Fruit fly (Drosophila melanogaster) whole organism, embryonic: Measurements from ENCODE around the gene CG45011.

Experiments
- B-H1 ChIP-seq: fragments of 200-800 bp; sonication (Bioruptor generic); IDR thresholded peaks from 3 replicates; pipeline ENCODE4 v1.3.6; 2022; ENCODE audit warnings: missing biosample characterization, missing genetic modification characterization
- B-H2 ChIP-seq: fragments of 200-800 bp; sonication (Bioruptor generic); optimal IDR thresholded peaks from 2 replicates; lab custom pipeline; 2018; ENCODE audit warnings: missing biosample characterization, mild to moderate bottlenecking, missing genetic modification characterization
- CG1233 ChIP-seq: fragments of 200-800 bp; sonication (Bioruptor generic); optimal IDR thresholded peaks from 4 replicates; lab custom pipeline; 2018; ENCODE audit warnings: missing biosample characterization, mild to moderate bottlenecking, missing genetic modification characterization
- CG13424 ChIP-seq: fragments of 200-800 bp; sonication (Bioruptor generic); optimal IDR thresholded peaks from 2 replicates; lab custom pipeline; 2019; ENCODE audit warnings: missing biosample characterization, mild to moderate bottlenecking, missing genetic modification characterization, moderate library complexity
- CG15073 ChIP-seq: fragments of 200-800 bp; sonication (Bioruptor generic); optimal IDR thresholded peaks from 2 replicates; lab custom pipeline; 2016; ENCODE audit warnings: missing biosample characterization, missing genetic modification characterization
- CG17385 ChIP-seq: fragments of 200-800 bp; sonication (Bioruptor generic); optimal IDR thresholded peaks from 3 replicates; lab custom pipeline; 2018; ENCODE audit warnings: missing biosample characterization, mild to moderate bottlenecking, missing genetic modification characterization
- CG3065 ChIP-seq: fragments of 200-800 bp; sonication (Bioruptor generic); optimal IDR thresholded peaks from 2 replicates; lab custom pipeline; 2016; ENCODE audit warnings: missing biosample characterization, missing genetic modification characterization
- CG31441 ChIP-seq: fragments of 200-800 bp; sonication (Bioruptor generic); IDR thresholded peaks from 2 replicates; pipeline ENCODE4 v1.3.6; 2022; ENCODE audit warnings: missing biosample characterization, missing genetic modification characterization
- CG3281 ChIP-seq: fragments of 200-800 bp; sonication (Bioruptor generic); optimal IDR thresholded peaks from 3 replicates; lab custom pipeline; 2017; ENCODE audit warnings: missing biosample characterization, mild to moderate bottlenecking, missing genetic modification characterization
- CG33557 ChIP-seq: fragments of 200-800 bp; sonication (Bioruptor generic); optimal IDR thresholded peaks from 2 replicates; lab custom pipeline; 2019; ENCODE audit warnings: missing biosample characterization, mild to moderate bottlenecking, missing genetic modification characterization, moderate library complexity
- CG34224 ChIP-seq: fragments of 200-800 bp; sonication (Bioruptor generic); IDR thresholded peaks from 3 replicates; pipeline ENCODE4 v1.3.6; 2022; ENCODE audit warnings: missing biosample characterization, missing genetic modification characterization; ENCODE audit not compliant: partially characterized antibody
- CG34422 ChIP-seq: fragments of 200-800 bp; sonication (Bioruptor generic); IDR thresholded peaks from 3 replicates; pipeline ENCODE4 v1.3.6; 2022; ENCODE audit warnings: missing biosample characterization, missing genetic modification characterization
- CG42726 ChIP-seq: fragments of 200-800 bp; sonication (Bioruptor generic); IDR thresholded peaks from 2 replicates; pipeline ENCODE4 v1.3.6; 2022; ENCODE audit warnings: missing biosample characterization, missing genetic modification characterization; ENCODE audit not compliant: partially characterized antibody
- CG4707 ChIP-seq: fragments of 200-800 bp; sonication (Bioruptor generic); optimal IDR thresholded peaks from 2 replicates; lab custom pipeline; 2018; ENCODE audit warnings: missing biosample characterization, mild to moderate bottlenecking, missing genetic modification characterization, moderate library complexity
- CG5245 ChIP-seq: fragments of 200-800 bp; sonication (Bioruptor generic); optimal IDR thresholded peaks from 3 replicates; lab custom pipeline; 2016; ENCODE audit warnings: missing biosample characterization, missing genetic modification characterization
- CG7745 ChIP-seq: fragments of 200-800 bp; sonication (Bioruptor generic); optimal IDR thresholded peaks from 2 replicates; lab custom pipeline; 2018; ENCODE audit warnings: missing biosample characterization, mild to moderate bottlenecking, missing genetic modification characterization, moderate library complexity
- CG8478 ChIP-seq: fragments of >200 bp; optimal IDR thresholded peaks from 2 replicates; lab custom pipeline; 2018
- Dp ChIP-seq: fragments of 200-800 bp; sonication (Bioruptor generic); optimal IDR thresholded peaks from 2 replicates; lab custom pipeline; 2018; ENCODE audit warnings: missing biosample characterization, mild to moderate bottlenecking, missing genetic modification characterization, moderate library complexity
- Fer2 ChIP-seq: fragments of 200-800 bp; sonication (Bioruptor generic); optimal IDR thresholded peaks from 2 replicates; lab custom pipeline; 2018; ENCODE audit warnings: missing biosample characterization, mild to moderate bottlenecking, missing genetic modification characterization, moderate library complexity
- GATAe ChIP-seq: fragments of 200-800 bp; sonication (Bioruptor generic); conservative IDR thresholded peaks from 2 replicates; pipeline ENCODE4 v1.3.6; 2022; ENCODE audit warnings: missing biosample characterization, missing genetic modification characterization
- HLH3B ChIP-seq: fragments of 200-800 bp; sonication (Bioruptor generic); IDR thresholded peaks from 2 replicates; pipeline ENCODE4 v1.3.6; 2022; ENCODE audit warnings: missing biosample characterization, missing genetic modification characterization
- Hey ChIP-seq: fragments of 200-800 bp; sonication (Bioruptor generic); optimal IDR thresholded peaks from 3 replicates; lab custom pipeline; 2018; ENCODE audit warnings: missing biosample characterization, mild to moderate bottlenecking, missing genetic modification characterization
- Jarid2 ChIP-seq: fragments of 200-800 bp; sonication (Bioruptor generic); optimal IDR thresholded peaks from 3 replicates; lab custom pipeline; 2017; ENCODE audit warnings: mild to moderate bottlenecking, missing biosample characterization, missing genetic modification reagents, missing genetic modification characterization
- MBD-R2 ChIP-seq: fragments of 200-800 bp; sonication (Bioruptor generic); IDR thresholded peaks from 2 replicates; pipeline ENCODE4 v1.3.6; 2022; ENCODE audit warnings: missing biosample characterization, missing genetic modification characterization
- Med ChIP-seq: fragments of 200-800 bp; sonication (Bioruptor generic); peaks from one replicate; lab custom pipeline; 2016; ENCODE audit warnings: missing biosample characterization, missing genetic modification characterization, mild to moderate bottlenecking, inconsistent platforms, moderate library complexity
- NC2α ChIP-seq: fragments of 200-800 bp; sonication (Bioruptor generic); optimal IDR thresholded peaks from 2 replicates; lab custom pipeline; 2016; ENCODE audit warnings: missing biosample characterization, missing genetic modification characterization
- NFAT ChIP-seq: fragments of 200-800 bp; sonication (Bioruptor generic); IDR thresholded peaks from 2 replicates; pipeline ENCODE4 v1.3.6; 2022; ENCODE audit warnings: missing biosample characterization, missing genetic modification characterization
- Oli ChIP-seq: fragments of 200-800 bp; sonication (Bioruptor generic); optimal IDR thresholded peaks from 2 replicates; lab custom pipeline; 2018; ENCODE audit warnings: missing biosample characterization, mild to moderate bottlenecking, missing genetic modification characterization, moderate library complexity
- Sox102F ChIP-seq: fragments of 200-800 bp; sonication (Bioruptor generic); optimal IDR thresholded peaks from 2 replicates; lab custom pipeline; 2018; ENCODE audit warnings: missing biosample characterization, mild to moderate bottlenecking, missing genetic modification characterization, moderate library complexity
- bsh ChIP-seq, 2 experiments: fragments of 200-800 bp; sonication (Bioruptor generic); optimal IDR thresholded peaks; 2 replicates each; lab custom pipeline; 2017 to 2018; ENCODE audit warnings: mild to moderate bottlenecking in 2 of 2, missing biosample characterization in 2 of 2, missing genetic modification characterization in 2 of 2, moderate library complexity in 1 of 2
- btn ChIP-seq: fragments of 200-800 bp; sonication (Bioruptor generic); optimal IDR thresholded peaks from 2 replicates; lab custom pipeline; 2016; ENCODE audit warnings: missing biosample characterization, missing genetic modification characterization
- cg ChIP-seq: fragments of 200-800 bp; sonication (Bioruptor generic); optimal IDR thresholded peaks from 3 replicates; lab custom pipeline; 2019; ENCODE audit warnings: missing biosample characterization, mild to moderate bottlenecking, missing genetic modification characterization, moderate library complexity
- chinmo ChIP-seq: fragments of 200-800 bp; sonication (Bioruptor generic); IDR thresholded peaks from 4 replicates; pipeline ENCODE4 v1.3.6; 2022; ENCODE audit warnings: missing biosample characterization, missing genetic modification characterization; ENCODE audit not compliant: partially characterized antibody
- da ChIP-seq: fragments of 200-800 bp; sonication (Bioruptor generic); optimal IDR thresholded peaks from 2 replicates; lab custom pipeline; 2016; ENCODE audit warnings: missing biosample characterization, missing genetic modification characterization
- eyg ChIP-seq: fragments of 200-800 bp; sonication (Bioruptor generic); optimal IDR thresholded peaks from 3 replicates; lab custom pipeline; 2016; ENCODE audit warnings: missing biosample characterization, missing genetic modification characterization
- ftz-f1 ChIP-seq: fragments of 200-800 bp; sonication (Bioruptor generic); optimal IDR thresholded peaks from 2 replicates; lab custom pipeline; 2016; ENCODE audit warnings: missing biosample characterization, missing genetic modification characterization
- fu2 ChIP-seq: fragments of 200-800 bp; sonication (Bioruptor generic); optimal IDR thresholded peaks from 2 replicates; lab custom pipeline; 2016; ENCODE audit warnings: missing biosample characterization, missing genetic modification characterization
- insv ChIP-seq, 2 experiments: fragments of 200-800 bp; sonication (Bioruptor generic); optimal IDR thresholded peaks; 3 replicates each; lab custom pipeline; 2016 to 2018; ENCODE audit warnings: missing biosample characterization in 2 of 2, missing genetic modification characterization in 2 of 2
- odd ChIP-seq: fragments of 200-800 bp; sonication (Bioruptor generic); optimal IDR thresholded peaks from 2 replicates; lab custom pipeline; 2017; ENCODE audit warnings: missing biosample characterization, mild to moderate bottlenecking, missing genetic modification characterization
- pfk ChIP-seq: fragments of 200-800 bp; sonication (Bioruptor generic); optimal IDR thresholded peaks from 2 replicates; lab custom pipeline; 2018; ENCODE audit warnings: missing biosample characterization, mild to moderate bottlenecking, missing genetic modification characterization, moderate library complexity
- pnt ChIP-seq: fragments of 200-800 bp; sonication (Bioruptor generic); optimal IDR thresholded peaks from 3 replicates; lab custom pipeline; 2016; ENCODE audit warnings: missing biosample characterization, missing genetic modification characterization
- run ChIP-seq: fragments of 200-800 bp; sonication (Bioruptor generic); optimal IDR thresholded peaks from 3 replicates; lab custom pipeline; 2018; ENCODE audit warnings: missing biosample characterization, mild to moderate bottlenecking, missing genetic modification characterization
- schlank ChIP-seq: fragments of 200-800 bp; sonication (Bioruptor generic); optimal IDR thresholded peaks from 2 replicates; lab custom pipeline; 2018; ENCODE audit warnings: missing biosample characterization, mild to moderate bottlenecking, missing genetic modification characterization
- sd ChIP-seq: fragments of 200-800 bp; sonication (Bioruptor generic); optimal IDR thresholded peaks from 3 replicates; lab custom pipeline; 2018; ENCODE audit warnings: missing biosample characterization, mild to moderate bottlenecking, missing genetic modification characterization, moderate library complexity
- sens ChIP-seq: fragments of 200-800 bp; sonication (Bioruptor generic); peaks from one replicate; lab custom pipeline; 2016; ENCODE audit warnings: missing biosample characterization, missing genetic modification characterization
- shn ChIP-seq: fragments of 200-800 bp; sonication (Bioruptor generic); optimal IDR thresholded peaks from 3 replicates; lab custom pipeline; 2016; ENCODE audit warnings: missing biosample characterization, missing genetic modification characterization
- sisA ChIP-seq: fragments of 200-800 bp; sonication (Bioruptor generic); IDR thresholded peaks from 2 replicates; pipeline ENCODE4 v1.3.6; 2022; ENCODE audit warnings: missing biosample characterization, missing genetic modification characterization
- sr ChIP-seq: fragments of 200-800 bp; sonication (Bioruptor generic); IDR thresholded peaks from 3 replicates; pipeline ENCODE4 v1.3.6; 2022; ENCODE audit warnings: missing biosample characterization, missing genetic modification characterization
- zen2 ChIP-seq: fragments of 200-800 bp; sonication (Bioruptor generic); IDR thresholded peaks from 3 replicates; pipeline ENCODE4 v1.3.6; 2022; ENCODE audit warnings: missing biosample characterization, missing genetic modification characterization; ENCODE audit not compliant: partially characterized antibody
- zfh2 ChIP-seq: fragments of 200-800 bp; sonication (Bioruptor generic); optimal IDR thresholded peaks from 2 replicates; lab custom pipeline; 2016; ENCODE audit warnings: missing biosample characterization, missing genetic modification characterization

The CG45011 gene

dm6 chr2L:11807697-11808226 is 26.1 kb upstream of the CG45011 start (continued):
- TF ChIP-seq CG15073, result peak; percentile 87
- no peak for TF ChIP-seq Fer2 (tag; lab: Kevin White, UChicago)
- TF ChIP-seq sd, result peak; percentile 84
- TF ChIP-seq MBD-R2 (GFP tag; lab: Robert Waterston, UW), result peak; percentile 31; the same call in 1 of the 2 replicates
- no peak for TF ChIP-seq Sox102F (GFP tag; lab: Kevin White, UChicago)
- TF ChIP-seq CG1233, result no peak
- TF ChIP-seq CG34422 (GFP tag; lab: Robert Waterston, UW), result peak; percentile 72; the same call in 1 of the 3 replicates
- peak; percentile 27 for TF ChIP-seq CG17385 (GFP tag; lab: Kevin White, UChicago)
- TF ChIP-seq pfk (GFP tag; lab: Kevin White, UChicago), result no peak
- TF ChIP-seq sisA (GFP tag; lab: Robert Waterston, UW), result no peak
- peak; percentile 24; the same call in 1 of the 3 replicates for TF ChIP-seq CG34224
- peak; percentile 88 for TF ChIP-seq sens (GFP tag; lab: Kevin White, UChicago)
- no peak for TF ChIP-seq CG13424 (tag; lab: Kevin White, UChicago)
- no peak for TF ChIP-seq fu2 (GFP tag; lab: Kevin White, UChicago)
- no peak for TF ChIP-seq HLH3B (GFP tag; lab: Robert Waterston, UW)
- no peak for TF ChIP-seq GATAe (GFP tag; lab: Robert Waterston, UW)
- peak; percentile 80 for TF ChIP-seq CG8478
- TF ChIP-seq Oli (tag; lab: Kevin White, UChicago), result no peak
- peak; percentile 18 for TF ChIP-seq shn (GFP tag; lab: Kevin White, UChicago)
- TF ChIP-seq btn (GFP tag; lab: Kevin White, UChicago), result no peak
- TF ChIP-seq eyg, result no peak
- peak; percentile 68 for TF ChIP-seq NFAT
- peak; percentile 34 for TF ChIP-seq Hey
- no peak for TF ChIP-seq CG31441 (GFP tag; lab: Robert Waterston, UW)
- peak in 1 of 2 experiments; percentile 18 for TF ChIP-seq bsh (GFP tag; optimal IDR thresholded peaks at IDR 0.05; lab: Kevin White, UChicago)
- TF ChIP-seq chinmo (GFP tag; lab: Robert Waterston, UW), result peak; percentile 98
- TF ChIP-seq run (tag; lab: Kevin White, UChicago), result peak; percentile 71
- TF ChIP-seq Dp (GFP tag; lab: Kevin White, UChicago), result no peak
- TF ChIP-seq da (GFP tag; lab: Kevin White, UChicago), result no peak
- TF ChIP-seq B-H1 (GFP tag; lab: Robert Waterston, UW), result no peak
- TF ChIP-seq pnt, result no peak
- TF ChIP-seq Med (GFP tag; lab: Kevin White, UChicago), result peak; percentile 94
- TF ChIP-seq CG42726 (GFP tag; lab: Robert Waterston, UW), result peak; percentile 81
- 0 out of 3 replicates have a peak, but pooled peaks have one; percentile 61 for TF ChIP-seq sr (GFP tag; lab: Robert Waterston, UW)
- TF ChIP-seq CG5245, result no peak
- TF ChIP-seq CG3281 (GFP tag; lab: Kevin White, UChicago), result peak; percentile 10
- peak; percentile 20 for TF ChIP-seq NC2α (GFP tag; lab: Kevin White, UChicago)
- peak; percentile 22 for TF ChIP-seq schlank
- 0 out of 3 replicates have a peak, but pooled peaks have one; percentile 31 for TF ChIP-seq zen2 (GFP tag; lab: Robert Waterston, UW)
- peak; percentile 2 for TF ChIP-seq CG7745 (tag; lab: Kevin White, UChicago)
- TF ChIP-seq CG33557 (GFP tag; lab: Kevin White, UChicago), result no peak
- no peak for TF ChIP-seq CG3065
- no peak for TF ChIP-seq CG4707 (GFP tag; lab: Kevin White, UChicago)
- TF ChIP-seq cg (GFP tag; lab: Kevin White, UChicago), result peak; percentile 98
- TF ChIP-seq B-H2 (GFP tag; lab: Kevin White, UChicago), result peak; percentile 44
- peak; percentile 60 for TF ChIP-seq ftz-f1 (GFP tag; lab: Kevin White, UChicago)
- peak; percentile 87 for TF ChIP-seq Jarid2 (GFP tag; lab: Kevin White, UChicago)
- no peak for TF ChIP-seq odd
- no peak for TF ChIP-seq zfh2 (GFP tag; lab: Kevin White, UChicago)
- peak in 1 of 2 experiments; percentile 42 for TF ChIP-seq insv (GFP tag; optimal IDR thresholded peaks at IDR 0.05; lab: Kevin White, UChicago)
